Fruit fly (Drosophila melanogaster) whole organism: Measurements from ENCODE around the gene CG6565.

Experiments used
- CG8478 ChIP-seq: fragments of >200 bp; optimal IDR thresholded peaks from 2 replicates; lab custom pipeline; 2018; ENCODE audit warnings: inconsistent platforms
- pan ChIP-seq: fragments of >200 bp; optimal IDR thresholded peaks from 2 replicates; lab custom pipeline; 2017
- psq ChIP-seq: fragments of >200 bp; optimal IDR thresholded peaks from 2 replicates; lab custom pipeline; 2017
- usp ChIP-seq: fragments of >200 bp; optimal IDR thresholded peaks from 2 replicates; lab custom pipeline; 2017; ENCODE audit warnings: missing biosample characterization, missing genetic modification characterization, mixed read lengths

dm6 chr2L:13378488-13378964 lies 4.7 kb downstream of the CG6565 start, which contains the start of the genes CG9302 and beta'COP:
- peak; percentile 83 for TF ChIP-seq pan
- no peak for TF ChIP-seq CG8478 (lab: Kevin White, UChicago)
- TF ChIP-seq psq (lab: Kevin White, UChicago) = no peak
- no peak for TF ChIP-seq usp (GFP tag; lab: Kevin White, UChicago)
